Worm (Caenorhabditis elegans): Measurements from ENCODE around the gene degl-2.

The degl-2 gene

ce11 chrIV:9692874-9693273 is 49.6 kb downstream of the degl-2 start, which contains the start of gene twk-9:
TSS of gene twk-9 (plus strand) at chrIV:9693174.
- TF ChIP-seq nhr-237 (tag; optimal IDR thresholded peaks at IDR 0.05), result no peak

All from whole organism, L2 larva.